Worm (Caenorhabditis elegans) whole organism, late embryonic: ENCODE data around the gene str-244.

Experiments used
- C08G9.2 ChIP-seq: sonication (generic microtip); optimal IDR thresholded peaks from 2 replicates; lab custom pipeline; 2016; ENCODE audit warnings: mild to moderate bottlenecking, missing genetic modification characterization, moderate library complexity, missing compliant biosample characterization
- C38D4.7 ChIP-seq: fragments of 200-800 bp; sonication (Bioruptor generic); optimal IDR thresholded peaks from 2 replicates; lab custom pipeline; 2018; ENCODE audit warnings: mild to moderate bottlenecking, missing genetic modification characterization, moderate library complexity, missing compliant biosample characterization
- F13H6.1 ChIP-seq: sonication (generic microtip); optimal IDR thresholded peaks from 2 replicates; lab custom pipeline; 2016; ENCODE audit warnings: missing genetic modification characterization, missing compliant biosample characterization
- K09A11.1 ChIP-seq: sonication (generic microtip); optimal IDR thresholded peaks from 2 replicates; lab custom pipeline; 2017; ENCODE audit warnings: antibody characterized with exemption, mild to moderate bottlenecking, missing genetic modification characterization, missing compliant biosample characterization; ENCODE audit not compliant: insufficient read depth
- T23F11.4 ChIP-seq: fragments of 200-800 bp; sonication (Bioruptor generic); optimal IDR thresholded peaks from 2 replicates; lab custom pipeline; 2018; ENCODE audit warnings: mild to moderate bottlenecking, missing genetic modification characterization, missing compliant biosample characterization
- ama-1 ChIP-seq: fragments of 150-350 bp; optimal IDR thresholded peaks from 2 replicates; lab custom pipeline; 2014
- ceh-18 ChIP-seq: sonication (generic microtip); optimal IDR thresholded peaks from 2 replicates; lab custom pipeline; 2016; ENCODE audit warnings: missing genetic modification characterization, missing compliant biosample characterization
- ceh-30 ChIP-seq: fragments of 150-350 bp; optimal IDR thresholded peaks from 2 replicates; lab custom pipeline; 2014; ENCODE audit warnings: missing biosample characterization, missing genetic modification characterization
- ceh-34 ChIP-seq: sonication (generic microtip); optimal IDR thresholded peaks from 2 replicates; lab custom pipeline; 2016; ENCODE audit warnings: mild to moderate bottlenecking, missing genetic modification characterization, missing compliant biosample characterization
- ceh-45 ChIP-seq: fragments of 200-800 bp; sonication (Bioruptor generic); IDR thresholded peaks from 2 replicates; pipeline ENCODE4 v1.3.6; 2022; ENCODE audit warnings: missing genetic modification reagents, missing genetic modification characterization, missing compliant biosample characterization
- ceh-48 ChIP-seq: sonication (generic microtip); optimal IDR thresholded peaks from 2 replicates; lab custom pipeline; 2016; ENCODE audit warnings: missing genetic modification characterization, inconsistent platforms, missing compliant biosample characterization
- ceh-6 ChIP-seq: fragments of 200-800 bp; sonication (Bioruptor generic); optimal IDR thresholded peaks from 2 replicates; lab custom pipeline; 2018; ENCODE audit warnings: mild to moderate bottlenecking, missing genetic modification characterization, missing compliant biosample characterization
- ceh-9 ChIP-seq: sonication (generic microtip); optimal IDR thresholded peaks from 2 replicates; lab custom pipeline; 2016; ENCODE audit warnings: mild to moderate bottlenecking, missing genetic modification characterization, inconsistent platforms, missing compliant biosample characterization
- dmd-4 ChIP-seq: sonication (generic microtip); optimal IDR thresholded peaks from 2 replicates; lab custom pipeline; 2016; ENCODE audit warnings: borderline replicate concordance, missing genetic modification characterization, missing compliant biosample characterization
- dve-1 ChIP-seq: sonication (generic microtip); optimal IDR thresholded peaks from 2 replicates; lab custom pipeline; 2017; ENCODE audit warnings: antibody characterized with exemption, mild to moderate bottlenecking, missing genetic modification characterization, missing compliant biosample characterization
- fax-1 ChIP-seq: sonication (generic microtip); optimal IDR thresholded peaks from 2 replicates; lab custom pipeline; 2016; ENCODE audit warnings: missing genotype, missing genetic modification characterization, missing compliant biosample characterization
- fkh-10 ChIP-seq: fragments of 150-350 bp; optimal IDR thresholded peaks from 2 replicates; lab custom pipeline; 2014; ENCODE audit warnings: missing biosample characterization, missing genetic modification reagents, missing genetic modification characterization
- gmeb-2 ChIP-seq: sonication (generic microtip); optimal IDR thresholded peaks from 2 replicates; lab custom pipeline; 2016; ENCODE audit warnings: missing genetic modification characterization, inconsistent platforms, missing compliant biosample characterization
- hlh-13 ChIP-seq: fragments of 200-800 bp; sonication (Bioruptor generic); optimal IDR thresholded peaks from 2 replicates; lab custom pipeline; 2018; ENCODE audit warnings: mild to moderate bottlenecking, missing genetic modification characterization, missing compliant biosample characterization
- hlh-6 ChIP-seq: sonication (generic microtip); optimal IDR thresholded peaks from 2 replicates; lab custom pipeline; 2016; ENCODE audit warnings: missing genotype, missing genetic modification characterization, missing compliant biosample characterization
- hlh-8 ChIP-seq: sonication (generic microtip); optimal IDR thresholded peaks from 2 replicates; lab custom pipeline; 2016; ENCODE audit warnings: missing genotype, missing genetic modification characterization, missing compliant biosample characterization
- lin-11 ChIP-seq: fragments of 200-800 bp; sonication (Bioruptor generic); optimal IDR thresholded peaks from 2 replicates; lab custom pipeline; 2018; ENCODE audit warnings: mild to moderate bottlenecking, missing genetic modification characterization, missing compliant biosample characterization
- madf-2 ChIP-seq: sonication (generic microtip); optimal IDR thresholded peaks from 2 replicates; lab custom pipeline; 2017; ENCODE audit warnings: missing genetic modification characterization, missing compliant biosample characterization
- nfya-1 ChIP-seq: sonication (generic microtip); optimal IDR thresholded peaks from 2 replicates; lab custom pipeline; 2017; ENCODE audit warnings: missing genetic modification characterization, mild to moderate bottlenecking, missing compliant biosample characterization, antibody characterized with exemption, moderate library complexity
- pat-9 ChIP-seq: fragments of 200-800 bp; sonication (Bioruptor generic); optimal IDR thresholded peaks from 2 replicates; lab custom pipeline; 2018; ENCODE audit warnings: mild to moderate bottlenecking, missing genetic modification characterization, moderate library complexity, missing compliant biosample characterization
- pha-2 ChIP-seq: sonication (generic microtip); optimal IDR thresholded peaks from 2 replicates; lab custom pipeline; 2017; ENCODE audit warnings: mild to moderate bottlenecking, missing genetic modification characterization, missing compliant biosample characterization
- pqm-1 ChIP-seq: sonication (generic microtip); optimal IDR thresholded peaks from 2 replicates; lab custom pipeline; 2016; ENCODE audit warnings: missing genetic modification characterization, missing compliant biosample characterization
- pros-1 ChIP-seq: fragments of 150-350 bp; optimal IDR thresholded peaks from 2 replicates; lab custom pipeline; 2014; ENCODE audit warnings: missing biosample characterization, missing genetic modification reagents, missing genetic modification characterization
- rnt-1 ChIP-seq: sonication (generic microtip); optimal IDR thresholded peaks from 2 replicates; lab custom pipeline; 2016; ENCODE audit warnings: missing genetic modification characterization, missing compliant biosample characterization
- sdc-2 ChIP-seq: sonication (generic microtip); optimal IDR thresholded peaks from 2 replicates; lab custom pipeline; 2016; ENCODE audit warnings: missing genotype, missing genetic modification characterization, missing compliant biosample characterization
- sox-2 ChIP-seq: fragments of 200-800 bp; sonication (Bioruptor generic); IDR thresholded peaks from 2 replicates; pipeline ENCODE4 v1.3.6; 2022; ENCODE audit warnings: missing genetic modification reagents, missing genetic modification characterization, missing compliant biosample characterization
- sox-4 ChIP-seq: sonication (generic microtip); optimal IDR thresholded peaks from 2 replicates; lab custom pipeline; 2017; ENCODE audit warnings: mild to moderate bottlenecking, missing genetic modification characterization, inconsistent platforms, missing compliant biosample characterization
- syd-9 ChIP-seq: sonication (generic microtip); optimal IDR thresholded peaks from 2 replicates; lab custom pipeline; 2016; ENCODE audit warnings: mild to moderate bottlenecking, missing genetic modification characterization, moderate library complexity, missing compliant biosample characterization
- unc-3 ChIP-seq, 2 experiments: fragments of 200-800 bp in 1 of 2; sonication (Bioruptor generic) in 1 of 2; sonication (generic microtip) in 1 of 2; conservative IDR thresholded peaks in 1 of 2; optimal IDR thresholded peaks in 1 of 2; 2 replicates each; pipeline versions ENCODE4 v1.3.6 to Lab custom; 2016 to 2022; ENCODE audit warnings: missing compliant biosample characterization in 2 of 2, missing genetic modification characterization in 2 of 2, missing genetic modification reagents in 1 of 2
- ztf-16 ChIP-seq: sonication (generic microtip); optimal IDR thresholded peaks from 2 replicates; lab custom pipeline; 2017; ENCODE audit warnings: missing genetic modification characterization, missing compliant biosample characterization

Gene str-244

DNA sequence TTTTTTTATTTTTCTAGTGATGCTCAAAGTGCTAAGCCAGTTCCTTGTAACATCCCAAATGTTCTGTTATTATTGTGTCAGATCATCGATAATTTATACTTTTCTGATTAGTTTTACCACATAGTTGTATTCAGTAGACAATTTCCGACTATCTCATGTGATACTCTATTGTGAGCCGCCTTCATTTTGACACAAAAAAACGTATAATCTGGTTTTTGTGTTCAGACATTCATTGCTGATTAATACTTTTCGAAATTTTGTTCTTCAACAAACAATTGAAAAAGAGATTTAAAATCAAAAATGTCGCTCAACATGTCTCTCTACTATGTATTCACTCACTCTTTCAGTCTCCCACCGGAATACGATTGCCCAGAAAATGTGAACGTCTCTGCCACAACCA lies 22.6 kb upstream of the str-244 start, which contains the start of gene srt-7:
Gene srt-7, plus strand, starts transcription at position 301 of the 400 bp plus-strand sequence.
- TF ChIP-seq fax-1 (tag; lab: Kevin White, UChicago), result no peak
- no peak for TF ChIP-seq ceh-18
- no peak for TF ChIP-seq sox-2 (GFP tag; lab: Robert Waterston, UW)
- no peak for TF ChIP-seq C38D4.7 (GFP tag; lab: Kevin White, UChicago)

DNA sequence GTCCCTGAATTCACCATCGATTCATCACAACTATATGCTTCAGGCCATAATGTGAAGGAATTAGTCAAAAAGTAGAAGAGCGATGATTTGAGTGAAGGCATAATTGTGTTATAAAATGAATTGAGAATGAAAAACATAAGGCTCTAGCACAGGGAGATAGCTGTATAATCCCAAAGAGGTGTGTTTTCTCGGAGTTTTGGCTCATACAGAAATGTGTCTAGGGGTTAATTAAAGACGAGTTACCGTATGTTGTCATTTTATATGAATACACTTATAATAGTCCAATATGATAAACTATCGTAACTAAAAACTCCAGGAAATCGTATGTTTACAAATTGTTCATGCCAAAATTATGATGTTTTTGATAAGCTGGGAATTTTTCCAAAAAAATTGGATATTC lies 21.9 kb upstream of the str-244 start, which contains the start of gene srt-5:
Gene srt-5, minus strand, starts transcription at position 101 of the 400 bp plus-strand sequence.
- TF ChIP-seq madf-2, result no peak
- no peak for TF ChIP-seq F13H6.1 (tag; lab: Kevin White, UChicago)
- no peak for TF ChIP-seq ceh-34
- TF ChIP-seq ceh-48, result no peak
- no peak for TF ChIP-seq C08G9.2 (tag; lab: Kevin White, UChicago)
- TF ChIP-seq ceh-6, result no peak
- no peak for TF ChIP-seq gmeb-2 (tag; lab: Kevin White, UChicago)
- no peak for TF ChIP-seq fax-1 (tag; lab: Kevin White, UChicago)
- TF ChIP-seq lin-11 (tag; lab: Kevin White, UChicago), result no peak
- no peak for TF ChIP-seq hlh-13 (GFP tag; lab: Kevin White, UChicago)
- TF ChIP-seq nfya-1 (tag; lab: Kevin White, UChicago), result no peak

DNA sequence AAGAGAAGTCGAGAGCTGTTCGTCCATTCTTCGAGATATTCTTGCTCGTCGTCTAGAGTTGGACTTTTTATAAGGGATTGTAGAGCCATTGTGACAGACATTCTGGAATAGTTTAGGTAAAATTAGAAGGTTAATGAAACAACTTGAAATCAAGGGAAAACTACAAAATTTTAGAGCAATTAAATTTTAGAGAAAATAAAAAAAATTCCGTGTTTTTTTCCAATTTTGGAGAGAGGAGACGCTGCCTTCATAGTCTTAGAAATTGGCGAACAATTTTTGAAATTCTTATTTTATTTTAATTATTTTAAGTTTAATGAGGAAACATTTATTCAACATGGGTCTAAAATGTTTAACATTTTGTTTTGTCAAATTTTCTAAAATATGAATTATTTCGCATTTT lies 12.7 kb upstream of the str-244 start, which contains the start of gene C50H11.13:
Gene C50H11.13, minus strand, starts transcription at position 101 of the 400 bp plus-strand sequence.
- no peak for TF ChIP-seq syd-9 (tag; lab: Kevin White, UChicago)
- no peak for TF ChIP-seq ceh-6
- no peak for TF ChIP-seq F13H6.1 (tag; lab: Kevin White, UChicago)
- TF ChIP-seq lin-11 (tag; lab: Kevin White, UChicago), result no peak
- TF ChIP-seq fkh-10 (GFP tag; lab: Kevin White, UChicago), result no peak
- no peak for TF ChIP-seq ceh-30 (tag; lab: Kevin White, UChicago)
- TF ChIP-seq ceh-45 (GFP tag; lab: Robert Waterston, UW), result no peak
- TF ChIP-seq K09A11.1 (tag; lab: Kevin White, UChicago), result no peak
- no peak for TF ChIP-seq hlh-6 (tag; lab: Kevin White, UChicago)
- no peak for TF ChIP-seq ztf-16
- no peak for TF ChIP-seq C38D4.7 (GFP tag; lab: Kevin White, UChicago)
- TF ChIP-seq dmd-4 (tag; lab: Kevin White, UChicago), result no peak

DNA sequence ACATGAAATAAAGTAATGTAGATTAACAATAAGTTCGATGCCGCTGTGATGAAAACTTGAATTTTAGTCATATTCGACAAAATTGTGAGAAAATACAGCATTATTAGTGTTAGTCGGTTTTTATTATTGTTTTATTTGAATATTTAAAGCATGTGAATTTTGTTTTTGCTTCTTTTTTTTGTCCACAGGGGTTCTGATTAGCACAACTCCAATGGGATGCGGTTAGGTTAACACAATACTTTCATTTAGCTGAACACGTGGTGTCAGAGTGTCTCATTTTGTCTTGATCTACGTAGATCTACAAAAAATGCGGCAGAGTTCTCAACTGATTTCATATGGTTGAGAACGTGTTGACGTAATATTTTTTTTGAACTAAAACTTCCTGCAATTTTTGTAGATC lies 10.2 kb upstream of the str-244 start, which contains the start of gene str-40:
Gene str-40, minus strand, starts transcription at position 101 of the 400 bp plus-strand sequence.
- TF ChIP-seq pros-1 (no peak), fkh-10 (GFP tag; lab: Kevin White, UChicago) (no peak), nfya-1 (tag; lab: Kevin White, UChicago) (no peak), unc-3 (GFP tag; conservative IDR thresholded peaks at IDR 0.05; lab: Robert Waterston, UW) (no peak), unc-3 (tag; optimal IDR thresholded peaks at IDR 0.05; lab: Kevin White, UChicago) (no peak), ceh-9 (tag; lab: Kevin White, UChicago) (no peak), sox-4 (no peak), hlh-8 (no peak), ceh-48 (no peak), dve-1 (no peak), lin-11 (tag; lab: Kevin White, UChicago) (no peak), ama-1 (lab: Kevin White, UChicago) (no peak), T23F11.4 (GFP tag; lab: Kevin White, UChicago) (no peak), sdc-2 (tag; lab: Kevin White, UChicago) (no peak), pat-9 (tag; lab: Kevin White, UChicago) (no peak), rnt-1 (no peak), ceh-30 (tag; lab: Kevin White, UChicago) (no peak), pha-2 (tag; lab: Kevin White, UChicago) (no peak), ztf-16 (no peak), pqm-1 (tag; lab: Kevin White, UChicago) (no peak), ceh-34 (no peak)
